Fruit fly (Drosophila melanogaster) whole organism, adult: ENCODE data around the gene Dab.

Experiments used
- CG11617 ChIP-seq: fragments of 200-800 bp; sonication (Bioruptor generic); optimal IDR thresholded peaks from 2 replicates; lab custom pipeline; 2017; ENCODE audit warnings: mild to moderate bottlenecking, missing biosample characterization, missing genetic modification reagents, missing genetic modification characterization
- CG12768 ChIP-seq: fragments of 200-800 bp; sonication (Bioruptor generic); optimal IDR thresholded peaks from 2 replicates; lab custom pipeline; 2017; ENCODE audit warnings: missing biosample characterization, missing genetic modification characterization, mild to moderate bottlenecking, moderate library complexity, missing genetic modification reagents
- CG1620 ChIP-seq: fragments of 200-800 bp; sonication (Bioruptor generic); optimal IDR thresholded peaks from 2 replicates; lab custom pipeline; 2016; ENCODE audit warnings: missing biosample characterization, missing genetic modification characterization
- CG5204 ChIP-seq: fragments of 200-800 bp; sonication (Bioruptor generic); optimal IDR thresholded peaks from 2 replicates; lab custom pipeline; 2016; ENCODE audit warnings: missing biosample characterization, missing genetic modification characterization
- Crg-1 ChIP-seq: fragments of 200-800 bp; sonication (Bioruptor generic); optimal IDR thresholded peaks from 2 replicates; lab custom pipeline; 2016; ENCODE audit warnings: missing biosample characterization, missing genetic modification characterization
- Hr96 ChIP-seq: fragments of 200-800 bp; sonication (Bioruptor generic); optimal IDR thresholded peaks from 2 replicates; lab custom pipeline; 2016; ENCODE audit warnings: missing biosample characterization, missing genetic modification characterization
- kay ChIP-seq: fragments of 200-800 bp; sonication (Bioruptor generic); peaks from one replicate; lab custom pipeline; 2016; ENCODE audit warnings: missing biosample characterization, missing genetic modification characterization, borderline replicate concordance
- ovo ChIP-seq: fragments of 200-800 bp; sonication (Bioruptor generic); optimal IDR thresholded peaks from 2 replicates; lab custom pipeline; 2016; ENCODE audit warnings: missing biosample characterization, missing genetic modification characterization
- toe ChIP-seq: fragments of 200-800 bp; sonication (Bioruptor generic); optimal IDR thresholded peaks from 2 replicates; lab custom pipeline; 2016; ENCODE audit warnings: missing biosample characterization, missing genetic modification characterization

- TF ChIP-seq Crg-1 (GFP tag; lab: Kevin White, UChicago) (no peak), CG1620 (no peak), Hr96 (GFP tag; lab: Kevin White, UChicago) (no peak), CG5204 (GFP tag; lab: Kevin White, UChicago) (no peak), CG12768 (GFP tag; lab: Kevin White, UChicago) (no peak), CG11617 (GFP tag; lab: Kevin White, UChicago) (no peak), kay (GFP tag; lab: Kevin White, UChicago) (no peak), ovo (GFP tag; lab: Kevin White, UChicago) (no peak), toe (no peak)
These were observed 32.2 kb downstream of the Dab start for dm6 chr3L:16743906-16744704.
